Fruit fly (Drosophila melanogaster): ENCODE measurements around the gene bbg.

bbg gene

DNA sequence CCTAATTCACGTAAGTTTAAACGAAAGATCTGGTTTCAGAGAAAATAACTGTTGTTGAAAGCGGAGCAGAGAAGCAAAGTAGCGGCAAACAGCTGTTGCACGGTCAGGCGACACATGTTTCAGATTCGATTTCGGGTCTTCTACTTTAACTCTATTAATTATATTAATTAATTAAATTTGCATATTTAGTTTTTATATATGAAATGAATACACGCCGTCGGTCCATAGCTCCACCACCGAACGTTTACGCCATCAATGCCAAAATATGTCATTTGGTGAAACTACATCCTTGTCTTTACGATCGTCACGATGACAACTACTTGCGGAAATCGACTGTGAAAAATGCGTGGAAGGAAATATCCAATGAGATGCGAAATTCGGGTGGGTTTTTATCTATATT, 125.2 kb downstream of the bbg start (continued):
- TF ChIP-seq acj6 (GFP tag; optimal IDR thresholded peaks at IDR 0.05) (peak; percentile 38), CG7368 (GFP tag; optimal IDR thresholded peaks at IDR 0.05) (no peak), CG8632 (GFP tag; optimal IDR thresholded peaks at IDR 0.05) (peak; percentile 54), Ets96B (tag; optimal IDR thresholded peaks at IDR 0.05) (peak; percentile 44), CG31627 (GFP tag; optimal IDR thresholded peaks at IDR 0.05) (no peak), eg (GFP tag; IDR thresholded peaks at IDR 0.05) (peak; percentile 46; the same call in 2 of the 3 replicates), vri (GFP tag; optimal IDR thresholded peaks at IDR 0.05) (peak; percentile 18), Eip75B (GFP tag; optimal IDR thresholded peaks at IDR 0.05) (peak; percentile 10), CG15336 (GFP tag; IDR thresholded peaks at IDR 0.05) (peak; percentile 56), pdm3 (GFP tag; optimal IDR thresholded peaks at IDR 0.05) (peak; percentile 29), Eip78C (GFP tag) (peak; percentile 78), CG9139 (GFP tag; optimal IDR thresholded peaks at IDR 0.05) (no peak), CG6854 (GFP tag; optimal IDR thresholded peaks at IDR 0.05) (peak; percentile 29), CG34406 (GFP tag; optimal IDR thresholded peaks at IDR 0.05) (peak; percentile 49), CG10631 (GFP tag; optimal IDR thresholded peaks at IDR 0.05) (peak; percentile 28), fd59A (GFP tag; optimal IDR thresholded peaks at IDR 0.05) (peak; percentile 25)

dm6 chr3L:14410146-14410676, 125.9 kb downstream of the bbg start, which contains the start of gene CG3919:
CG3919 (plus strand) TSS chr3L:14410626.
- peak; percentile 71 for TF ChIP-seq Smox (GFP tag; optimal IDR thresholded peaks at IDR 0.05)
- TF ChIP-seq Eip93F (GFP tag; optimal IDR thresholded peaks at IDR 0.05) = no peak
- peak; percentile 66 for TF ChIP-seq vri (GFP tag; optimal IDR thresholded peaks at IDR 0.05)
- TF ChIP-seq CG1621 (tag; optimal IDR thresholded peaks at IDR 0.05) = peak; percentile 31
- peak; percentile 74 for TF ChIP-seq Met (GFP tag; optimal IDR thresholded peaks at IDR 0.05)
- TF ChIP-seq CG16779 (tag; optimal IDR thresholded peaks at IDR 0.05) = peak; percentile 21
- TF ChIP-seq achi (GFP tag; optimal IDR thresholded peaks at IDR 0.05) = peak; percentile 60
- peak; percentile 56 to 67 for TF ChIP-seq salr (GFP tag; optimal IDR thresholded peaks at IDR 0.05)
- peak; percentile 33; the same call in 1 of the 2 replicates for TF ChIP-seq Gug (GFP tag; IDR thresholded peaks at IDR 0.05)
- TF ChIP-seq net (GFP tag; optimal IDR thresholded peaks at IDR 0.05) = peak; percentile 66
- TF ChIP-seq esn (GFP tag; optimal IDR thresholded peaks at IDR 0.05) = peak; percentile 74
- peak; percentile 55 for TF ChIP-seq CG3032 (tag; optimal IDR thresholded peaks at IDR 0.05)
- peak; percentile 28 for TF ChIP-seq CG11902 (GFP tag; optimal IDR thresholded peaks at IDR 0.05)
- peak; percentile 76 for TF ChIP-seq Sox102F (GFP tag; optimal IDR thresholded peaks at IDR 0.05)
- TF ChIP-seq CG31627 (GFP tag; optimal IDR thresholded peaks at IDR 0.05) = peak; percentile 75
- TF ChIP-seq topi (GFP tag; optimal IDR thresholded peaks at IDR 0.05) = peak; percentile 58
- peak; percentile 94 for TF ChIP-seq CG3919 (GFP tag; optimal IDR thresholded peaks at IDR 0.05)
- peak; percentile 69 for TF ChIP-seq Eip75B (GFP tag; optimal IDR thresholded peaks at IDR 0.05)
- TF ChIP-seq Sox15 (GFP tag; optimal IDR thresholded peaks at IDR 0.05) = peak; percentile 26
- peak; percentile 65 for TF ChIP-seq CG6276 (GFP tag; optimal IDR thresholded peaks at IDR 0.05)
- peak; percentile 55 for TF ChIP-seq Ets96B (tag; optimal IDR thresholded peaks at IDR 0.05)
- peak; percentile 57 for TF ChIP-seq acj6 (GFP tag; optimal IDR thresholded peaks at IDR 0.05)
- peak; percentile 9 for TF ChIP-seq fd85E (GFP tag; optimal IDR thresholded peaks at IDR 0.05)
- peak; percentile 79 for TF ChIP-seq eg (GFP tag; IDR thresholded peaks at IDR 0.05)
- TF ChIP-seq Hr38 (GFP tag; optimal IDR thresholded peaks at IDR 0.05) = peak; percentile 67
- peak; percentile 27 for TF ChIP-seq spab (GFP tag; optimal IDR thresholded peaks at IDR 0.05)
- TF ChIP-seq CG34406 (GFP tag; optimal IDR thresholded peaks at IDR 0.05) = peak; percentile 45
- TF ChIP-seq CG6808 (GFP tag; optimal IDR thresholded peaks at IDR 0.05) = peak; percentile 68
- TF ChIP-seq CG8632 (GFP tag; optimal IDR thresholded peaks at IDR 0.05) = peak; percentile 26
- TF ChIP-seq dsx (GFP tag; optimal IDR thresholded peaks at IDR 0.05; ENCODE audit: poor library complexity, severe bottlenecking) = peak; percentile 39
- peak; percentile 60 for TF ChIP-seq OdsH (GFP tag; optimal IDR thresholded peaks at IDR 0.05)
- TF ChIP-seq lz (GFP tag; optimal IDR thresholded peaks at IDR 0.05) = peak; percentile 79
- TF ChIP-seq CG10631 (GFP tag; optimal IDR thresholded peaks at IDR 0.05) = peak; percentile 61
- peak; percentile 25 for TF ChIP-seq Blimp-1 (GFP tag; optimal IDR thresholded peaks at IDR 0.05)
- peak; percentile 55 for TF ChIP-seq Ets21C (GFP tag; optimal IDR thresholded peaks at IDR 0.05)
- TF ChIP-seq Eip78C (GFP tag) = peak; percentile 91
- peak; percentile 55 for TF ChIP-seq CG8319 (GFP tag; optimal IDR thresholded peaks at IDR 0.05)
- peak; percentile 11 for TF ChIP-seq CG11294 (GFP tag; IDR thresholded peaks at IDR 0.05)
- peak; percentile 80 for TF ChIP-seq CG6163 (GFP tag; IDR thresholded peaks at IDR 0.05)
- TF ChIP-seq cyc (GFP tag; optimal IDR thresholded peaks at IDR 0.05) = peak; percentile 79
- TF ChIP-seq CG9139 (GFP tag; optimal IDR thresholded peaks at IDR 0.05) = peak; percentile 27
- peak; percentile 84 for TF ChIP-seq CG32006 (GFP tag; optimal IDR thresholded peaks at IDR 0.05)
- TF ChIP-seq CG15336 (GFP tag; IDR thresholded peaks at IDR 0.05) = peak; percentile 69; the same call in 1 of the 2 replicates

Measured in whole organism, prepupa.